Worm (Caenorhabditis elegans) whole organism, L1 larva: Measurements from ENCODE around the gene C07E3.8.

Experiments
- C16A3.4 ChIP-seq: fragments of 150-350 bp; optimal IDR thresholded peaks from 2 replicates; lab custom pipeline; 2014; ENCODE audit warnings: missing biosample characterization, missing genetic modification characterization
- Y116A8C.19 ChIP-seq: sonication (generic microtip); optimal IDR thresholded peaks from 2 replicates; lab custom pipeline; 2016; ENCODE audit warnings: missing compliant biosample characterization, missing genetic modification characterization, borderline replicate concordance
- blmp-1 ChIP-seq: fragments of 150-350 bp; optimal IDR thresholded peaks from 2 replicates; lab custom pipeline; 2014; ENCODE audit warnings: missing biosample characterization, missing genetic modification characterization
- ceh-63 ChIP-seq: fragments of 200-800 bp; sonication (Bioruptor generic); optimal IDR thresholded peaks from 2 replicates; lab custom pipeline; 2018; ENCODE audit warnings: mild to moderate bottlenecking, missing genetic modification characterization, missing compliant biosample characterization
- ceh-8 ChIP-seq: fragments of 200-800 bp; sonication (Bioruptor generic); optimal IDR thresholded peaks from 2 replicates; lab custom pipeline; 2018; ENCODE audit warnings: mild to moderate bottlenecking, missing genetic modification characterization, moderate library complexity, missing compliant biosample characterization
- ceh-82 ChIP-seq, 3 experiments: fragments of 150-350 bp in 1 of 3; sonication (generic microtip) in 2 of 3; optimal IDR thresholded peaks; 2 replicates each; lab custom pipeline; 2014 to 2017; ENCODE audit warnings: missing biosample characterization in 3 of 3, missing genetic modification characterization in 3 of 3
- ceh-88 ChIP-seq: fragments of 200-800 bp; sonication (Bioruptor generic); IDR thresholded peaks from 2 replicates; pipeline ENCODE4 v1.3.6; 2022; ENCODE audit warnings: missing genetic modification characterization, missing compliant biosample characterization
- ces-1 ChIP-seq: fragments of 150-350 bp; optimal IDR thresholded peaks from 2 replicates; lab custom pipeline; 2014; ENCODE audit warnings: missing biosample characterization, missing genetic modification reagents, missing genetic modification characterization
- dpl-1 ChIP-seq, 3 experiments: fragments of 150-350 bp in 2 of 3; sonication (generic microtip) in 1 of 3; optimal IDR thresholded peaks; 2 replicates each; lab custom pipeline; 2014 to 2017; ENCODE audit warnings: missing biosample characterization in 3 of 3, missing genetic modification characterization in 3 of 3, missing genetic modification reagents in 3 of 3
- efl-1 ChIP-seq, 4 experiments: fragments of 150-350 bp; optimal IDR thresholded peaks in 3 of 4; peaks in 1 of 4; 1 replicate in 1 of 4; 2 replicates in 3 of 4; lab custom pipeline; 2014; ENCODE audit warnings: missing biosample characterization in 2 of 4, missing genetic modification characterization in 2 of 4, missing genetic modification reagents in 2 of 4
- efl-3 ChIP-seq: fragments of 200-800 bp; sonication (Bioruptor generic); optimal IDR thresholded peaks from 2 replicates; lab custom pipeline; 2018; ENCODE audit warnings: mild to moderate bottlenecking, missing genetic modification characterization, missing compliant biosample characterization
- egl-13 ChIP-seq: sonication (generic microtip); optimal IDR thresholded peaks from 2 replicates; lab custom pipeline; 2016; ENCODE audit warnings: missing genotype, missing genetic modification reagents, missing genetic modification characterization, missing compliant biosample characterization
- egl-27 ChIP-seq, 2 experiments: fragments of 150-350 bp in 1 of 2; sonication (generic microtip); optimal IDR thresholded peaks; 3 replicates each; lab custom pipeline; 2017 to 2018; ENCODE audit warnings: missing biosample characterization in 2 of 2, missing genetic modification characterization in 2 of 2, missing genetic modification reagents in 2 of 2
- elt-2 ChIP-seq: sonication (generic microtip); optimal IDR thresholded peaks from 2 replicates; lab custom pipeline; 2016; ENCODE audit warnings: missing genetic modification characterization, mild to moderate bottlenecking, inconsistent platforms, missing compliant biosample characterization, missing genetic modification reagents
- fkh-4 ChIP-seq: sonication (generic microtip); optimal IDR thresholded peaks from 2 replicates; lab custom pipeline; 2016; ENCODE audit warnings: missing compliant biosample characterization, missing genetic modification characterization, borderline replicate concordance
- grh-1 ChIP-seq: fragments of 200-800 bp; sonication (Bioruptor generic); IDR thresholded peaks from 2 replicates; pipeline ENCODE4 v1.3.6; 2022; ENCODE audit warnings: missing genetic modification reagents, missing genetic modification characterization, missing compliant biosample characterization
- irx-1 ChIP-seq: sonication (generic microtip); optimal IDR thresholded peaks from 2 replicates; lab custom pipeline; 2016; ENCODE audit warnings: missing genetic modification characterization, missing compliant biosample characterization
- lin-13 ChIP-seq: fragments of 150-350 bp; optimal IDR thresholded peaks from 2 replicates; lab custom pipeline; 2014; ENCODE audit warnings: missing biosample characterization, missing genetic modification reagents, missing genetic modification characterization
- lin-14 ChIP-seq: fragments of 200-800 bp; sonication (Bioruptor generic); optimal IDR thresholded peaks from 2 replicates; lab custom pipeline; 2018; ENCODE audit warnings: mild to moderate bottlenecking, missing genetic modification characterization, moderate library complexity, missing compliant biosample characterization
- lin-35 ChIP-seq, 2 experiments: fragments of 150-350 bp; optimal IDR thresholded peaks; 2 replicates each; lab custom pipeline; 2014; ENCODE audit warnings: missing biosample characterization in 2 of 2, missing genetic modification characterization in 2 of 2, missing genetic modification reagents in 2 of 2
- lin-39 ChIP-seq: fragments of 150-350 bp; optimal IDR thresholded peaks from 2 replicates; lab custom pipeline; 2014; ENCODE audit warnings: missing biosample characterization, missing genetic modification reagents, missing genetic modification characterization
- lir-3 ChIP-seq: sonication (generic microtip); optimal IDR thresholded peaks from 2 replicates; lab custom pipeline; 2016; ENCODE audit warnings: mild to moderate bottlenecking, missing genetic modification characterization, moderate library complexity, missing compliant biosample characterization; ENCODE audit not compliant: poor library complexity
- lsy-2 ChIP-seq, 2 experiments: fragments of 150-350 bp; optimal IDR thresholded peaks; 2 replicates each; lab custom pipeline; 2014; ENCODE audit warnings: missing biosample characterization in 2 of 2, missing genetic modification characterization in 2 of 2
- mdl-1 ChIP-seq, 2 experiments: fragments of 150-350 bp; optimal IDR thresholded peaks; 2 replicates each; lab custom pipeline; 2014 to 2017; ENCODE audit warnings: missing biosample characterization in 2 of 2, missing genetic modification characterization in 2 of 2, inconsistent platforms in 1 of 2
- mep-1 ChIP-seq: fragments of 150-350 bp; optimal IDR thresholded peaks from 2 replicates; lab custom pipeline; 2014; ENCODE audit warnings: missing biosample characterization, missing genetic modification characterization
- nhr-19 ChIP-seq: fragments of 200-800 bp; sonication (Bioruptor generic); conservative IDR thresholded peaks from 2 replicates; pipeline ENCODE4 v1.3.6; 2022; ENCODE audit warnings: missing genetic modification characterization, missing compliant biosample characterization
- nhr-20 ChIP-seq: sonication (generic microtip); optimal IDR thresholded peaks from 2 replicates; lab custom pipeline; 2016; ENCODE audit warnings: mild to moderate bottlenecking, missing genetic modification characterization, missing compliant biosample characterization
- nhr-237 ChIP-seq: fragments of 150-350 bp; optimal IDR thresholded peaks from 2 replicates; lab custom pipeline; 2014; ENCODE audit warnings: missing biosample characterization, missing genetic modification characterization
- nhr-28 ChIP-seq: fragments of 150-350 bp; optimal IDR thresholded peaks from 2 replicates; lab custom pipeline; 2014; ENCODE audit warnings: missing biosample characterization, missing genetic modification characterization
- nhr-47 ChIP-seq: sonication (generic microtip); optimal IDR thresholded peaks from 2 replicates; lab custom pipeline; 2016; ENCODE audit warnings: mild to moderate bottlenecking, missing genetic modification characterization, moderate library complexity, missing compliant biosample characterization
- nhr-71 ChIP-seq: sonication (generic microtip); optimal IDR thresholded peaks from 2 replicates; lab custom pipeline; 2016; ENCODE audit warnings: mild to moderate bottlenecking, missing genetic modification characterization, moderate library complexity, missing compliant biosample characterization
- nhr-76 ChIP-seq: sonication (generic microtip); optimal IDR thresholded peaks from 2 replicates; lab custom pipeline; 2017; ENCODE audit warnings: missing biosample characterization, missing genetic modification characterization
- nhr-77 ChIP-seq: fragments of 150-350 bp; optimal IDR thresholded peaks from 2 replicates; lab custom pipeline; 2014; ENCODE audit warnings: missing biosample characterization, missing genetic modification characterization
- nhr-84 ChIP-seq: sonication (generic microtip); optimal IDR thresholded peaks from 2 replicates; lab custom pipeline; 2017; ENCODE audit warnings: missing biosample characterization, missing genetic modification characterization
- nhr-85 ChIP-seq: sonication (generic microtip); peaks from one replicate; lab custom pipeline; 2016; ENCODE audit warnings: missing genetic modification characterization, inconsistent platforms, missing compliant biosample characterization
- nhr-90 ChIP-seq: sonication (generic microtip); optimal IDR thresholded peaks from 2 replicates; lab custom pipeline; 2016; ENCODE audit warnings: mild to moderate bottlenecking, missing genetic modification characterization, missing compliant biosample characterization; ENCODE audit not compliant: poor library complexity
- pag-3 ChIP-seq: sonication (generic microtip); optimal IDR thresholded peaks from 2 replicates; lab custom pipeline; 2017; ENCODE audit warnings: missing genetic modification characterization, mild to moderate bottlenecking, missing compliant biosample characterization, antibody characterized with exemption, borderline replicate concordance; ENCODE audit not compliant: insufficient read depth
- pax-3 ChIP-seq: fragments of 200-800 bp; sonication (Bioruptor generic); optimal IDR thresholded peaks from 2 replicates; lab custom pipeline; 2018; ENCODE audit warnings: mild to moderate bottlenecking, missing genetic modification characterization, moderate library complexity, missing compliant biosample characterization
- snpc-4 ChIP-seq: fragments of 150-350 bp; optimal IDR thresholded peaks from 2 replicates; lab custom pipeline; 2014; ENCODE audit warnings: missing biosample characterization, missing genetic modification characterization
- snu-23 ChIP-seq: sonication (generic microtip); optimal IDR thresholded peaks from 2 replicates; lab custom pipeline; 2016; ENCODE audit warnings: missing genetic modification characterization, missing compliant biosample characterization
- sptf-1 ChIP-seq: fragments of 150-350 bp; optimal IDR thresholded peaks from 2 replicates; lab custom pipeline; 2014; ENCODE audit warnings: missing biosample characterization, missing genetic modification characterization
- swsn-7 ChIP-seq: sonication (generic microtip); optimal IDR thresholded peaks from 2 replicates; lab custom pipeline; 2016; ENCODE audit warnings: missing genetic modification characterization, missing compliant biosample characterization
- tbx-2 ChIP-seq: sonication (generic microtip); optimal IDR thresholded peaks from 2 replicates; lab custom pipeline; 2016; ENCODE audit warnings: missing genetic modification characterization, missing compliant biosample characterization
- tlp-1 ChIP-seq: fragments of 150-350 bp; optimal IDR thresholded peaks from 2 replicates; lab custom pipeline; 2014; ENCODE audit warnings: missing biosample characterization, missing genetic modification characterization
- unc-30 ChIP-seq: sonication (generic microtip); optimal IDR thresholded peaks from 2 replicates; lab custom pipeline; 2017; ENCODE audit warnings: missing biosample characterization, missing genetic modification characterization
- unc-62 ChIP-seq: fragments of 150-350 bp; optimal IDR thresholded peaks from 2 replicates; lab custom pipeline; 2014; ENCODE audit warnings: missing biosample characterization, missing genetic modification reagents, missing genetic modification characterization
- unc-86 ChIP-seq: sonication (generic microtip); optimal IDR thresholded peaks from 2 replicates; lab custom pipeline; 2016; ENCODE audit warnings: missing genetic modification characterization, missing compliant biosample characterization
- unc-98 ChIP-seq: fragments of 200-800 bp; sonication (Bioruptor generic); IDR thresholded peaks from 2 replicates; pipeline ENCODE4 v1.3.6; 2022; ENCODE audit warnings: missing genetic modification characterization, missing compliant biosample characterization
- xbp-1 ChIP-seq: sonication (generic microtip); optimal IDR thresholded peaks from 2 replicates; lab custom pipeline; 2016; ENCODE audit warnings: missing genetic modification characterization, missing compliant biosample characterization
- zip-4 ChIP-seq: fragments of 200-800 bp; sonication (Bioruptor generic); optimal IDR thresholded peaks from 2 replicates; lab custom pipeline; 2018; ENCODE audit warnings: mild to moderate bottlenecking, missing genetic modification characterization, moderate library complexity, missing compliant biosample characterization
- ztf-11 ChIP-seq, 2 experiments: sonication (generic microtip); optimal IDR thresholded peaks; 2 replicates each; lab custom pipeline; 2016 to 2017; ENCODE audit warnings: missing genetic modification characterization in 2 of 2, missing biosample characterization in 1 of 2, missing compliant biosample characterization in 1 of 2
- ztf-4 ChIP-seq: fragments of 150-350 bp; optimal IDR thresholded peaks from 2 replicates; lab custom pipeline; 2014; ENCODE audit warnings: missing biosample characterization, missing genetic modification characterization

The C07E3.8 gene

DNA sequence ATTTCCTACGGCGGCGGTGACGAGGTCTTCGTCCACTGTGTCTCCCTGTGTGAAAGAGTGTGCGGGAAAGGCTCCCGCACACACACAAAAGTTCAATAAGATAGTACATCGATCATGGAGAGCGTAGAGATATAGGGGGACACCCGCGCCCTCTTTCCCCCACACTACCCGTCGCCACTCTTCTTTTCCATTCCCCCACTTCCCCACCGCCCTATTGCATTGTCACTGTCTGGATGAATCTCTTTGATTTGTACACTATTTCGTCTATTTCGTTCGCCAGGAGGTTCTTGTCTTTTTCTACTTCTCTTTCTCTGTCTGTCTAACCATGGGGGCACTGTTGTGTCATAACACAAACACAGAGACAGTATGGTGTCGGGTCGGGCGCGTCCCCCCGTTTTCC is 30.2 kb downstream of the C07E3.8 start:
- TF ChIP-seq C16A3.4 (tag; lab: Kevin White, UChicago) (peak; percentile 27), nhr-71 (tag; lab: Kevin White, UChicago) (peak; percentile 64), sptf-1 (tag; lab: Kevin White, UChicago) (no peak), mdl-1 (tag; optimal IDR thresholded peaks at IDR 0.05; lab: Kevin White, UChicago) (peak in 1 of 2 experiments; percentile 62), ztf-4 (tag; lab: Kevin White, UChicago) (no peak), unc-62 (GFP tag; lab: Kevin White, UChicago) (no peak), nhr-85 (tag; lab: Kevin White, UChicago) (peak; percentile 97), nhr-90 (peak; percentile 69), lin-13 (peak; percentile 20), swsn-7 (tag; lab: Kevin White, UChicago) (peak; percentile 57), pag-3 (tag; lab: Kevin White, UChicago) (no peak), dpl-1 (GFP tag; optimal IDR thresholded peaks at IDR 0.05; lab: Kevin White, UChicago) (peak; percentile 15 to 27 (median 27)), elt-2 (peak; percentile 51), tlp-1 (tag; lab: Kevin White, UChicago) (no peak), efl-1 (optimal IDR thresholded peaks at IDR 0.05; lab: Kevin White, UChicago) (peak; percentile 37 to 41), efl-1 (GFP tag; optimal IDR thresholded peaks at IDR 0.05 in 1 of 2; lab: Kevin White, UChicago) (peak; percentile 9 to 95), nhr-237 (tag; lab: Kevin White, UChicago) (no peak), lin-39 (tag; lab: Kevin White, UChicago) (no peak), lin-35 (GFP tag; optimal IDR thresholded peaks at IDR 0.05; lab: Kevin White, UChicago) (peak; percentile 54 to 59), nhr-19 (peak; percentile 66), blmp-1 (tag; lab: Kevin White, UChicago) (peak; percentile 72), tbx-2 (peak; percentile 28), ces-1 (GFP tag; lab: Kevin White, UChicago) (no peak), ceh-88 (GFP tag; lab: Robert Waterston, UW) (no peak), nhr-47 (tag; lab: Kevin White, UChicago) (peak; percentile 53), unc-98 (GFP tag; lab: Robert Waterston, UW) (no peak), grh-1 (GFP tag; lab: Robert Waterston, UW) (peak; percentile 40; the same call in 1 of the 2 replicates), unc-30 (tag; lab: Kevin White, UChicago) (no peak), snu-23 (GFP tag; lab: Kevin White, UChicago) (peak; percentile 70), xbp-1 (tag; lab: Kevin White, UChicago) (peak; percentile 37), nhr-20 (tag; lab: Kevin White, UChicago) (peak; percentile 62), ztf-11 (tag; optimal IDR thresholded peaks at IDR 0.05; lab: Kevin White, UChicago) (peak in 1 of 2 experiments; percentile 50), nhr-28 (tag; lab: Kevin White, UChicago) (no peak), lir-3 (tag; lab: Kevin White, UChicago) (peak; percentile 13), mep-1 (peak; percentile 42), irx-1 (tag; lab: Kevin White, UChicago) (peak; percentile 22), ceh-8 (GFP tag; lab: Kevin White, UChicago) (no peak), ceh-63 (GFP tag; lab: Kevin White, UChicago) (no peak), Y116A8C.19 (no peak), snpc-4 (tag; lab: Kevin White, UChicago) (peak; percentile 11), nhr-77 (tag; lab: Kevin White, UChicago) (peak; percentile 27), nhr-84 (tag; lab: Kevin White, UChicago) (no peak), zip-4 (GFP tag; lab: Kevin White, UChicago) (no peak), pax-3 (tag; lab: Kevin White, UChicago) (no peak), lin-14 (GFP tag; lab: Kevin White, UChicago) (peak; percentile 91), efl-3 (GFP tag; lab: Kevin White, UChicago) (peak; percentile 98), egl-13 (tag; lab: Kevin White, UChicago) (no peak), nhr-76 (tag; lab: Kevin White, UChicago) (no peak), lsy-2 (tag; optimal IDR thresholded peaks at IDR 0.05; lab: Kevin White, UChicago) (peak; percentile 11 to 65), fkh-4 (tag; lab: Kevin White, UChicago) (no peak), unc-86 (tag; lab: Kevin White, UChicago) (no peak), ceh-82 (tag; optimal IDR thresholded peaks at IDR 0.05; lab: Kevin White, UChicago) (peak in 2 of 3 experiments; percentile 30 to 49), egl-27 (tag; optimal IDR thresholded peaks at IDR 0.05; lab: Kevin White, UChicago) (peak in 1 of 2 experiments; percentile 39)
